Fruit fly (Drosophila melanogaster) whole organism, embryonic: ENCODE data around the gene CG33946.

ENCODE experiments used
- Atf6 ChIP-seq: fragments of 200-800 bp; sonication (Bioruptor generic); IDR thresholded peaks from 2 replicates; pipeline ENCODE4 v1.3.6; 2022; ENCODE audit warnings: missing biosample characterization, missing genetic modification characterization
- Blimp-1 ChIP-seq: fragments of 200-800 bp; sonication (Bioruptor generic); optimal IDR thresholded peaks from 3 replicates; lab custom pipeline; 2018; ENCODE audit warnings: missing biosample characterization, missing genetic modification characterization, mild to moderate bottlenecking, moderate library complexity, missing genetic modification reagents
- C15 ChIP-seq: fragments of 200-800 bp; sonication (Bioruptor generic); IDR thresholded peaks from 3 replicates; pipeline ENCODE4 v1.3.6; 2022; ENCODE audit warnings: missing biosample characterization, missing genetic modification characterization
- CG13287 ChIP-seq: fragments of 200-800 bp; sonication (Bioruptor generic); IDR thresholded peaks from 2 replicates; pipeline ENCODE4 v1.3.6; 2022; ENCODE audit warnings: missing biosample characterization, missing genetic modification characterization; ENCODE audit not compliant: partially characterized antibody
- CG13424 ChIP-seq: fragments of 200-800 bp; sonication (Bioruptor generic); optimal IDR thresholded peaks from 2 replicates; lab custom pipeline; 2019; ENCODE audit warnings: missing biosample characterization, mild to moderate bottlenecking, missing genetic modification characterization, moderate library complexity
- CG17359 ChIP-seq: fragments of 200-800 bp; sonication (Bioruptor generic); optimal IDR thresholded peaks from 3 replicates; lab custom pipeline; 2018; ENCODE audit warnings: missing biosample characterization, mild to moderate bottlenecking, missing genetic modification characterization, moderate library complexity
- CG3726 ChIP-seq: fragments of 200-800 bp; sonication (Bioruptor generic); IDR thresholded peaks from 3 replicates; pipeline ENCODE4, ENCODE4 v1.3.6; 2022; ENCODE audit warnings: missing biosample characterization, missing genetic modification characterization
- CG42726 ChIP-seq: fragments of 200-800 bp; sonication (Bioruptor generic); IDR thresholded peaks from 2 replicates; pipeline ENCODE4 v1.3.6; 2022; ENCODE audit warnings: missing biosample characterization, missing genetic modification characterization; ENCODE audit not compliant: partially characterized antibody
- CG4854 ChIP-seq: fragments of 200-800 bp; sonication (Bioruptor generic); optimal IDR thresholded peaks from 2 replicates; lab custom pipeline; 2016; ENCODE audit warnings: missing biosample characterization, missing genetic modification characterization, inconsistent platforms
- CG5953 ChIP-seq: fragments of 200-800 bp; sonication (Bioruptor generic); IDR thresholded peaks from 2 replicates; pipeline ENCODE4 v1.3.6; 2022; ENCODE audit warnings: missing biosample characterization, missing genetic modification characterization
- CG7357 ChIP-seq: fragments of 200-800 bp; sonication (Bioruptor generic); IDR thresholded peaks from 3 replicates; pipeline ENCODE4 v1.3.6; 2022; ENCODE audit warnings: missing biosample characterization, missing genetic modification characterization
- CG7987 ChIP-seq: fragments of 200-800 bp; sonication (Bioruptor generic); optimal IDR thresholded peaks from 2 replicates; lab custom pipeline; 2018; ENCODE audit warnings: missing biosample characterization, mild to moderate bottlenecking, missing genetic modification characterization, moderate library complexity
- ERR ChIP-seq: fragments of 200-800 bp; sonication (Bioruptor generic); optimal IDR thresholded peaks from 2 replicates; lab custom pipeline; 2016; ENCODE audit warnings: missing biosample characterization, missing genetic modification characterization
- Ets65A ChIP-seq: fragments of 200-800 bp; sonication (Bioruptor generic); peaks from one replicate; lab custom pipeline; 2016; ENCODE audit warnings: missing biosample characterization, missing genetic modification characterization
- Gug ChIP-seq: fragments of 200-800 bp; sonication (Bioruptor generic); IDR thresholded peaks from 4 replicates; pipeline ENCODE4 v1.3.6; 2022; ENCODE audit warnings: missing biosample characterization, missing genetic modification characterization
- H2.0 ChIP-seq: fragments of 200-800 bp; sonication (Bioruptor generic); IDR thresholded peaks from 2 replicates; pipeline ENCODE4 v1.3.6; 2022; ENCODE audit warnings: missing biosample characterization, missing genetic modification characterization
- HHEX ChIP-seq: fragments of 200-800 bp; sonication (Bioruptor generic); optimal IDR thresholded peaks from 3 replicates; lab custom pipeline; 2017; ENCODE audit warnings: missing biosample characterization, mild to moderate bottlenecking, missing genetic modification characterization, missing genetic modification reagents
- Hmr ChIP-seq: fragments of 200-800 bp; sonication (Bioruptor generic); optimal IDR thresholded peaks from 3 replicates; lab custom pipeline; 2017; ENCODE audit warnings: mild to moderate bottlenecking, missing biosample characterization, missing genetic modification reagents, missing genetic modification characterization
- Jarid2 ChIP-seq: fragments of 200-800 bp; sonication (Bioruptor generic); optimal IDR thresholded peaks from 3 replicates; lab custom pipeline; 2017; ENCODE audit warnings: mild to moderate bottlenecking, missing biosample characterization, missing genetic modification reagents, missing genetic modification characterization
- NC2β ChIP-seq: fragments of 200-800 bp; sonication (Bioruptor generic); optimal IDR thresholded peaks from 2 replicates; lab custom pipeline; 2016; ENCODE audit warnings: missing biosample characterization, missing genetic modification characterization
- Nf-YB ChIP-seq: fragments of 200-800 bp; sonication (Bioruptor generic); optimal IDR thresholded peaks from 3 replicates; lab custom pipeline; 2019; ENCODE audit warnings: missing biosample characterization, mild to moderate bottlenecking, missing genetic modification characterization, moderate library complexity
- bab2 ChIP-seq: fragments of 200-800 bp; sonication (Bioruptor generic); optimal IDR thresholded peaks from 2 replicates; lab custom pipeline; 2016; ENCODE audit warnings: missing biosample characterization, missing genetic modification characterization
- chif ChIP-seq, 2 experiments: fragments of 200-800 bp; sonication (Bioruptor generic); optimal IDR thresholded peaks; 3 replicates each; lab custom pipeline; 2016; ENCODE audit warnings: missing biosample characterization in 2 of 2, missing genetic modification characterization in 2 of 2
- crol ChIP-seq: fragments of 200-800 bp; sonication (Bioruptor generic); IDR thresholded peaks from 2 replicates; pipeline ENCODE4 v1.3.6; 2022; ENCODE audit warnings: missing biosample characterization, missing genetic modification characterization
- dimm ChIP-seq: fragments of 200-800 bp; sonication (Bioruptor generic); IDR thresholded peaks from 2 replicates; pipeline ENCODE4 v1.3.6; 2022; ENCODE audit warnings: missing biosample characterization, missing genetic modification characterization
- dpn ChIP-seq, 2 experiments: fragments of 200-800 bp; sonication (Bioruptor generic); optimal IDR thresholded peaks; 3 replicates each; lab custom pipeline; 2016; ENCODE audit warnings: missing biosample characterization in 2 of 2, missing genetic modification characterization in 2 of 2
- ewg ChIP-seq: fragments of 200-800 bp; sonication (Bioruptor generic); optimal IDR thresholded peaks from 3 replicates; lab custom pipeline; 2017; ENCODE audit warnings: mild to moderate bottlenecking, missing biosample characterization, missing genetic modification reagents, missing genetic modification characterization
- exex ChIP-seq: fragments of 200-800 bp; sonication (Bioruptor generic); optimal IDR thresholded peaks from 4 replicates; lab custom pipeline; 2018; ENCODE audit warnings: missing biosample characterization, mild to moderate bottlenecking, missing genetic modification characterization, moderate library complexity
- gfzf ChIP-seq: fragments of 200-800 bp; sonication (Bioruptor generic); optimal IDR thresholded peaks from 2 replicates; lab custom pipeline; 2016; ENCODE audit warnings: missing biosample characterization, mild to moderate bottlenecking, missing genetic modification characterization, moderate library complexity
- lab ChIP-seq: fragments of 200-800 bp; sonication (Bioruptor generic); optimal IDR thresholded peaks from 3 replicates; lab custom pipeline; 2017; ENCODE audit warnings: missing biosample characterization, missing genetic modification characterization, mild to moderate bottlenecking, moderate library complexity, missing genetic modification reagents
- schlank ChIP-seq: fragments of 200-800 bp; sonication (Bioruptor generic); optimal IDR thresholded peaks from 2 replicates; lab custom pipeline; 2018; ENCODE audit warnings: missing biosample characterization, mild to moderate bottlenecking, missing genetic modification characterization
- scrt ChIP-seq: fragments of 200-800 bp; sonication (Bioruptor generic); optimal IDR thresholded peaks from 2 replicates; lab custom pipeline; 2018; ENCODE audit warnings: missing biosample characterization, mild to moderate bottlenecking, missing genetic modification characterization, moderate library complexity
- sd ChIP-seq: fragments of 200-800 bp; sonication (Bioruptor generic); optimal IDR thresholded peaks from 3 replicates; lab custom pipeline; 2018; ENCODE audit warnings: missing biosample characterization, mild to moderate bottlenecking, missing genetic modification characterization, moderate library complexity
- sens ChIP-seq: fragments of 200-800 bp; sonication (Bioruptor generic); peaks from one replicate; lab custom pipeline; 2016; ENCODE audit warnings: missing biosample characterization, missing genetic modification characterization
- sens-2 ChIP-seq: fragments of 200-800 bp; sonication (Bioruptor generic); IDR thresholded peaks from 2 replicates; pipeline ENCODE4 v1.3.6; 2022; ENCODE audit warnings: missing biosample characterization, missing genetic modification characterization
- sim ChIP-seq: fragments of 200-800 bp; sonication (Bioruptor generic); IDR thresholded peaks from 2 replicates; pipeline ENCODE4 v1.3.6; 2022; ENCODE audit warnings: missing biosample characterization, missing genetic modification characterization
- sr ChIP-seq: fragments of 200-800 bp; sonication (Bioruptor generic); IDR thresholded peaks from 3 replicates; pipeline ENCODE4 v1.3.6; 2022; ENCODE audit warnings: missing biosample characterization, missing genetic modification characterization
- sug ChIP-seq: fragments of 200-800 bp; optimal IDR thresholded peaks from 2 replicates; lab custom pipeline; 2019; ENCODE audit warnings: missing biosample characterization, mild to moderate bottlenecking, missing genetic modification characterization, moderate library complexity
- tap ChIP-seq: fragments of 200-800 bp; optimal IDR thresholded peaks from 3 replicates; lab custom pipeline; 2019; ENCODE audit warnings: missing biosample characterization, mild to moderate bottlenecking, missing genetic modification characterization, moderate library complexity
- toy ChIP-seq: fragments of 200-800 bp; sonication (Bioruptor generic); IDR thresholded peaks from 2 replicates; pipeline ENCODE4 v1.3.6; 2022; ENCODE audit warnings: missing biosample characterization, missing genetic modification characterization
- usp ChIP-seq: fragments of >200 bp; optimal IDR thresholded peaks from 2 replicates; lab custom pipeline; 2017; ENCODE audit warnings: missing biosample characterization, missing genetic modification characterization
- wor ChIP-seq: fragments of 200-800 bp; sonication (Bioruptor generic); IDR thresholded peaks from 2 replicates; pipeline ENCODE4 v1.3.6; 2022; ENCODE audit warnings: missing biosample characterization, missing genetic modification characterization

The CG33946 gene

dm6 chr3L:6258660-6259059 lies 38.3 kb downstream of the CG33946 start, which contains the start of gene CG10163:
Gene CG10163, minus strand, starts transcription at chr3L:6258760.
- TF ChIP-seq Atf6 (GFP tag; lab: Robert Waterston, UW) (no peak), CG7987 (no peak), CG3726 (GFP tag; lab: Robert Waterston, UW) (no peak), H2.0 (GFP tag; lab: Robert Waterston, UW) (no peak), NC2β (no peak), Hmr (GFP tag; lab: Kevin White, UChicago) (no peak), CG13424 (no peak), schlank (tag; lab: Kevin White, UChicago) (no peak), HHEX (GFP tag; lab: Kevin White, UChicago) (no peak), dimm (GFP tag; lab: Robert Waterston, UW) (no peak), chif (GFP tag; optimal IDR thresholded peaks at IDR 0.05; lab: Kevin White, UChicago) (no peak), tap (tag; lab: Kevin White, UChicago) (no peak), gfzf (GFP tag; lab: Kevin White, UChicago) (no peak)

- TF ChIP-seq Nf-YB (GFP tag; lab: Kevin White, UChicago) (no peak), sug (tag; lab: Kevin White, UChicago) (peak; percentile 25), CG4854 (GFP tag; lab: Kevin White, UChicago) (no peak), dpn (GFP tag; optimal IDR thresholded peaks at IDR 0.05; lab: Kevin White, UChicago) (no peak), lab (peak; percentile 17), exex (tag; lab: Kevin White, UChicago) (peak; percentile 93), sens (GFP tag; lab: Kevin White, UChicago) (peak; percentile 67), C15 (GFP tag; lab: Robert Waterston, UW) (no peak), sd (peak; percentile 7), dimm (GFP tag; lab: Robert Waterston, UW) (no peak), CG7357 (GFP tag; lab: Robert Waterston, UW) (no peak), CG13287 (GFP tag; lab: Robert Waterston, UW) (no peak)
- TF ChIP-seq, all 482 proteins: peak for 5
These were observed 40.9 kb downstream of the CG33946 start for dm6 chr3L:6261230-6261629.

- no peak for TF ChIP-seq usp (GFP tag; lab: Kevin White, UChicago)
- TF ChIP-seq sens-2 (GFP tag; lab: Robert Waterston, UW): no peak
- TF ChIP-seq bab2 (GFP tag; lab: Kevin White, UChicago): no peak
- TF ChIP-seq CG5953 (GFP tag; lab: Robert Waterston, UW): no peak
- TF ChIP-seq wor: no peak
- no peak for TF ChIP-seq toy (GFP tag; lab: Robert Waterston, UW)
- TF ChIP-seq Blimp-1 (GFP tag; lab: Kevin White, UChicago): peak; percentile 90
- TF ChIP-seq ewg: peak; percentile 79
- TF ChIP-seq Gug: no peak
- no peak for TF ChIP-seq CG17359 (tag; lab: Kevin White, UChicago)
- TF ChIP-seq sim (GFP tag; lab: Robert Waterston, UW): no peak
- no peak for TF ChIP-seq Jarid2
- 0 out of 2 replicates have a peak, but pooled peaks have one; percentile 14 for TF ChIP-seq CG42726 (GFP tag; lab: Robert Waterston, UW)
- TF ChIP-seq crol (GFP tag; lab: Robert Waterston, UW): peak; percentile 55
- peak; percentile 96 for TF ChIP-seq ERR
- TF ChIP-seq sr (GFP tag; lab: Robert Waterston, UW): peak; percentile 33; the same call in 1 of the 3 replicates
- TF ChIP-seq scrt (GFP tag; lab: Kevin White, UChicago): peak; percentile 71
- peak; percentile 31 for TF ChIP-seq Ets65A
These were observed 41.7 kb downstream of the CG33946 start for dm6 chr3L:6262076-6262504.
